Fruit fly (Drosophila melanogaster): ENCODE measurements around the gene Rcd4.

Gene Rcd4

DNA sequence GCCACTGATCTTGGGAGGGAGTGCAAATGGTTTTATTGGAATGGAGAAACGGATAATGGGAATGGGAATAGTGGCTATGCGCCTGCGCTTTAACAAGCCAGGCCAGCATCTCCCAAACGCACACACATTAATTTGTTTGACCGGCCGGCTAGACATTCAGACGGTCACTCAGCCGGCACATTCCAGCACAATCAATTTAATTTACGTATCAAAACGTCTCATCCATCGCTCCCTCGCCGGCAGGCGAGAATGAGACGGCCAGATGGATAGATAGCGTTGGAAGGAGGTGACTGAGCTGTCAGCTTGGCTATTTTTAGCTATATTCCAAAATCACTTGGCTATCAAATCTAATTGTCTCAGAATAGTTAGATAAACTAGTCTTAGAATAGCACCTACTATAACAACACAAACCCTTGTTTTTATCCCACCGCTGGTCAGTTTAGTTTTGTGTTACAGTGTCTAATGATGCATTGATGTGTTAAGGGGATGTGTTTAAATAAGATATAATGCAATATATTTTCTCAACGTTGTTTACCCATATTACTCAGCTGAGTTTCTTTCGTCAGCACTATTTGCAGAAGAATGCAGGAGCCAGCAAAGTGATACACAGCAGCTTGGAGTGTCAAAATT is 40.9 kb downstream of the Rcd4 start (continued):
- TF ChIP-seq CG8281 (tag; optimal IDR thresholded peaks at IDR 0.05) (peak; percentile 22), Sox100B (GFP tag; optimal IDR thresholded peaks at IDR 0.05) (peak; percentile 21), CG12659 (GFP tag; optimal IDR thresholded peaks at IDR 0.05) (no peak), CG5180 (GFP tag; optimal IDR thresholded peaks at IDR 0.05) (peak; percentile 9), wdn (GFP tag; IDR thresholded peaks at IDR 0.05) (0 out of 2 replicates have a peak, but pooled peaks have one; percentile 12), stwl (tag; optimal IDR thresholded peaks at IDR 0.05) (peak; percentile 2), CG15514 (GFP tag; optimal IDR thresholded peaks at IDR 0.05) (no peak), CG2678 (tag; optimal IDR thresholded peaks at IDR 0.05) (peak; percentile 36), CG3407 (GFP tag; optimal IDR thresholded peaks at IDR 0.05) (peak; percentile 24), CG4707 (GFP tag; optimal IDR thresholded peaks at IDR 0.05) (peak; percentile 45), CG1603 (tag; optimal IDR thresholded peaks at IDR 0.05) (peak; percentile 34), CG2712 (tag; optimal IDR thresholded peaks at IDR 0.05) (peak; percentile 47), CG18262 (tag; optimal IDR thresholded peaks at IDR 0.05) (peak; percentile 42), sens (GFP tag) (peak; percentile 84), CG7556 (GFP tag; optimal IDR thresholded peaks at IDR 0.05) (peak; percentile 6), grn (GFP tag; optimal IDR thresholded peaks at IDR 0.05) (peak; percentile 55), Camta (GFP tag; optimal IDR thresholded peaks at IDR 0.05) (peak; percentile 28), kni (GFP tag; optimal IDR thresholded peaks at IDR 0.05) (peak; percentile 63), CG33557 (GFP tag; optimal IDR thresholded peaks at IDR 0.05) (peak; percentile 29), oc (tag; optimal IDR thresholded peaks at IDR 0.05) (no peak), CG11085 (GFP tag; IDR thresholded peaks at IDR 0.05) (no peak), vvl (GFP tag; IDR thresholded peaks at IDR 0.05) (0 out of 2 replicates have a peak, but pooled peaks have one; percentile 6), bowl (GFP tag; IDR thresholded peaks at IDR 0.05) (no peak), sens-2 (GFP tag; IDR thresholded peaks at IDR 0.05) (no peak), Kr (GFP tag; optimal IDR thresholded peaks at IDR 0.05) (peak; percentile 34), bsh (GFP tag; optimal IDR thresholded peaks at IDR 0.05) (peak in 1 of 2 experiments; percentile 50), lola (GFP tag; optimal IDR thresholded peaks at IDR 0.05) (peak in 1 of 3 experiments; percentile 38), Adf1 (GFP tag; IDR thresholded peaks at IDR 0.05) (no peak), Side (GFP tag; optimal IDR thresholded peaks at IDR 0.05) (no peak), CG2116 (GFP tag; optimal IDR thresholded peaks at IDR 0.05) (peak; percentile 8), CG14710 (tag; optimal IDR thresholded peaks at IDR 0.05) (peak; percentile 39), sc (optimal IDR thresholded peaks at IDR 0.05) (no peak), sc (GFP tag; optimal IDR thresholded peaks at IDR 0.05) (peak; percentile 9), nom (GFP tag; optimal IDR thresholded peaks at IDR 0.05) (peak; percentile 39), nau (GFP tag; optimal IDR thresholded peaks at IDR 0.05) (peak; percentile 14), unpg (GFP tag; optimal IDR thresholded peaks at IDR 0.05) (peak; percentile 8), tap (tag; optimal IDR thresholded peaks at IDR 0.05) (peak; percentile 5), D (optimal IDR thresholded peaks at IDR 0.05) (peak; percentile 43), D (GFP tag; optimal IDR thresholded peaks at IDR 0.05) (no peak), CG1602 (GFP tag; optimal IDR thresholded peaks at IDR 0.05) (peak; percentile 33), repo (GFP tag; optimal IDR thresholded peaks at IDR 0.05) (no peak), CrebB (tag; optimal IDR thresholded peaks at IDR 0.05) (peak; percentile 6), CG15601 (tag; optimal IDR thresholded peaks at IDR 0.05) (peak; percentile 25), Fer3 (tag; optimal IDR thresholded peaks at IDR 0.05) (no peak), zfh2 (GFP tag; optimal IDR thresholded peaks at IDR 0.05) (no peak), nerfin-1 (tag; optimal IDR thresholded peaks at IDR 0.05) (peak; percentile 24), fd64A (GFP tag; optimal IDR thresholded peaks at IDR 0.05) (peak; percentile 42), CG11504 (tag; optimal IDR thresholded peaks at IDR 0.05) (peak; percentile 21), phol (tag; optimal IDR thresholded peaks at IDR 0.05) (no peak)

All from whole organism, embryonic.